Fruit fly (Drosophila melanogaster): ENCODE results near the gene CG1316.

Gene CG1316

dm6 chr3L:4292120-4292697 is 8.6 kb downstream of the CG1316 start, which contains the start of the genes CG15012 and Fdx2 (continued):
- TF ChIP-seq Eip74EF (GFP tag; optimal IDR thresholded peaks at IDR 0.05) (peak in 1 of 2 experiments; percentile 3), CG6654 (GFP tag; optimal IDR thresholded peaks at IDR 0.05) (no peak), gsb-n (tag; optimal IDR thresholded peaks at IDR 0.05) (no peak), CG7786 (GFP tag; optimal IDR thresholded peaks at IDR 0.05) (no peak), CG18476 (GFP tag; optimal IDR thresholded peaks at IDR 0.05) (no peak), sim (GFP tag; IDR thresholded peaks at IDR 0.05) (no peak), CG6854 (GFP tag; optimal IDR thresholded peaks at IDR 0.05) (no peak), corto (GFP tag; optimal IDR thresholded peaks at IDR 0.05) (no peak), E2f2 (GFP tag; IDR thresholded peaks at IDR 0.05) (peak; percentile 54), nerfin-2 (GFP tag; IDR thresholded peaks at IDR 0.05; ENCODE audit: partially characterized antibody) (no peak), Pdp1 (GFP tag; optimal IDR thresholded peaks at IDR 0.05) (peak in 1 of 2 experiments; percentile 82), wor (GFP tag; IDR thresholded peaks at IDR 0.05) (no peak), CG30431 (GFP tag; optimal IDR thresholded peaks at IDR 0.05) (no peak), CG32767 (GFP tag; IDR thresholded peaks at IDR 0.05) (no peak), CG3281 (GFP tag; optimal IDR thresholded peaks at IDR 0.05) (peak; percentile 71), Max (GFP tag; optimal IDR thresholded peaks at IDR 0.05) (no peak), CG8924 (tag; optimal IDR thresholded peaks at IDR 0.05) (peak; percentile 67), CG6791 (GFP tag; IDR thresholded peaks at IDR 0.05; ENCODE audit: partially characterized antibody) (no peak), Dll (GFP tag; IDR thresholded peaks at IDR 0.05; ENCODE audit: partially characterized antibody) (peak; percentile 53; the same call in 3 of the 4 replicates), ro (GFP tag; IDR thresholded peaks at IDR 0.05) (no peak), slbo (GFP tag; IDR thresholded peaks at IDR 0.05) (peak; percentile 29; the same call in 1 of the 2 replicates), CG7372 (GFP tag; IDR thresholded peaks at IDR 0.05) (no peak), CG14441 (GFP tag; IDR thresholded peaks at IDR 0.05) (no peak), aop (GFP tag; IDR thresholded peaks at IDR 0.05) (no peak), CG8359 (GFP tag; optimal IDR thresholded peaks at IDR 0.05; ENCODE audit: borderline replicate concordance) (no peak), maf-S (GFP tag; optimal IDR thresholded peaks at IDR 0.05) (no peak), CG15696 (tag; optimal IDR thresholded peaks at IDR 0.05) (peak; percentile 21), ken (GFP tag; IDR thresholded peaks at IDR 0.05) (no peak), croc (GFP tag; conservative IDR thresholded peaks at IDR 0.05) (no peak), zfh2 (GFP tag; optimal IDR thresholded peaks at IDR 0.05) (no peak), CG33557 (GFP tag; optimal IDR thresholded peaks at IDR 0.05) (no peak), dan (GFP tag; IDR thresholded peaks at IDR 0.05) (no peak), CG17328 (GFP tag; IDR thresholded peaks at IDR 0.05) (no peak), nmo (GFP tag; optimal IDR thresholded peaks at IDR 0.05) (peak; percentile 71), h (optimal IDR thresholded peaks at IDR 0.05) (no peak), NC2α (GFP tag; optimal IDR thresholded peaks at IDR 0.05) (no peak), vnd (GFP tag; IDR thresholded peaks at IDR 0.05; ENCODE audit: partially characterized antibody) (no peak), MESR4 (GFP tag; optimal IDR thresholded peaks at IDR 0.05) (peak; percentile 84), disco-r (GFP tag; optimal IDR thresholded peaks at IDR 0.05) (no peak), Sry-β (GFP tag; optimal IDR thresholded peaks at IDR 0.05) (no peak), Atf3 (GFP tag; optimal IDR thresholded peaks at IDR 0.05) (no peak), tgo (GFP tag; IDR thresholded peaks at IDR 0.05) (no peak), cg (GFP tag; optimal IDR thresholded peaks at IDR 0.05) (no peak), CG5953 (GFP tag; IDR thresholded peaks at IDR 0.05) (no peak), HLH3B (GFP tag; IDR thresholded peaks at IDR 0.05) (no peak), CG15269 (tag; optimal IDR thresholded peaks at IDR 0.05) (no peak), CG1233 (GFP tag; optimal IDR thresholded peaks at IDR 0.05) (no peak), stc (GFP tag; IDR thresholded peaks at IDR 0.05) (no peak), dimm (GFP tag; IDR thresholded peaks at IDR 0.05) (no peak), vvl (GFP tag; IDR thresholded peaks at IDR 0.05) (peak; percentile 59), H15 (GFP tag; IDR thresholded peaks at IDR 0.05) (no peak)
